Comparison of ENCODE assay signal across 1 fruit fly cellular context in the genomic region with DNA sequence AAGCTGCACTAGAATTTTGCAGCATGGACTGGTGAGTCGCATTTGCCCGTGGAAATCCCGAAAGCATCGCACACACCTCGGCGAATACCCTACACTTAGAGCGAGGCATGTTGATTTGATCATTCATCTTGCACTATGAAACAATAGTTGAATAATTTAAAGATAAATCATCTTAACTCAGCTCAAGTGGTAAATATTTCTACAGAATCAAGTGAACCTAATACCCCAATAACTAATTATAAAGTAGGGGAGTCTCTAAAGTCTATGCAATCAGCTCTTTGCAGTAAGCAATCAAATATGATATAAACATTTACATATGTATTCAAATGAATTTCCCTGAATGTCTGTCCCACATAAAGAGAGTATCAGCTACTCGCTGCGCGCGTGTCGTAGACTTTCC.
TF ChIP-seq lines count a peak whose summit lies in the region.

No protein-coding gene starts in this region.

TF ChIP-seq in whole organism, embryonic, 481 proteins besides CTCF, POLR2A, EP300 and RAD21 (continued from another document and continues in another):
- TF ChIP-seq zen2 (GFP tag; IDR thresholded peaks at IDR 0.05; lab: Robert Waterston, UW; ENCODE audit: partially characterized antibody) (no peak), her (GFP tag; optimal IDR thresholded peaks at IDR 0.05; lab: Kevin White, UChicago) (no peak), CG3995 (GFP tag; optimal IDR thresholded peaks at IDR 0.05; lab: Kevin White, UChicago) (no peak), CG9932 (GFP tag; IDR thresholded peaks at IDR 0.05; lab: Robert Waterston, UW) (no peak), CG15479 (GFP tag; optimal IDR thresholded peaks at IDR 0.05; lab: Kevin White, UChicago) (no peak), CG10147 (GFP tag; optimal IDR thresholded peaks at IDR 0.05; lab: Kevin White, UChicago) (no peak), CG4328 (GFP tag; optimal IDR thresholded peaks at IDR 0.05; lab: Kevin White, UChicago) (no peak), lmd (GFP tag; IDR thresholded peaks at IDR 0.05; lab: Robert Waterston, UW) (peak; percentile 84), dmrt11E (tag; optimal IDR thresholded peaks at IDR 0.05; lab: Kevin White, UChicago) (no peak), p53 (GFP tag; optimal IDR thresholded peaks at IDR 0.05; lab: Kevin White, UChicago) (no peak), Sox102F (GFP tag; optimal IDR thresholded peaks at IDR 0.05; lab: Kevin White, UChicago) (peak; percentile 33), Chrac-16 (GFP tag; optimal IDR thresholded peaks at IDR 0.05; lab: Kevin White, UChicago) (no peak), cg (GFP tag; optimal IDR thresholded peaks at IDR 0.05; lab: Kevin White, UChicago) (no peak), ranshi (GFP tag; IDR thresholded peaks at IDR 0.05; lab: Robert Waterston, UW) (no peak), CG2199 (GFP tag; IDR thresholded peaks at IDR 0.05; lab: Robert Waterston, UW) (no peak), crol (GFP tag; IDR thresholded peaks at IDR 0.05; lab: Robert Waterston, UW) (no peak), B-H1 (GFP tag; IDR thresholded peaks at IDR 0.05; lab: Robert Waterston, UW) (no peak), onecut (GFP tag; IDR thresholded peaks at IDR 0.05; lab: Robert Waterston, UW) (peak; percentile 86), CG5245 (GFP tag; optimal IDR thresholded peaks at IDR 0.05; lab: Kevin White, UChicago) (no peak), crp (GFP tag; optimal IDR thresholded peaks at IDR 0.05; lab: Kevin White, UChicago) (no peak), bcd (GFP tag; optimal IDR thresholded peaks at IDR 0.05; lab: Kevin White, UChicago) (no peak), sim (GFP tag; IDR thresholded peaks at IDR 0.05; lab: Robert Waterston, UW) (no peak), HLH4C (GFP tag; IDR thresholded peaks at IDR 0.05; lab: Robert Waterston, UW; ENCODE audit: partially characterized antibody) (no peak), slp2 (GFP tag; optimal IDR thresholded peaks at IDR 0.05; lab: Kevin White, UChicago) (peak; percentile 82), bab2 (GFP tag; optimal IDR thresholded peaks at IDR 0.05; lab: Kevin White, UChicago) (peak; percentile 86), vfl (GFP tag; optimal IDR thresholded peaks at IDR 0.05; lab: Kevin White, UChicago) (no peak), klu (GFP tag; IDR thresholded peaks at IDR 0.05; lab: Robert Waterston, UW) (no peak), psq (GFP tag; optimal IDR thresholded peaks at IDR 0.05; lab: Kevin White, UChicago) (no peak), CG2712 (tag; optimal IDR thresholded peaks at IDR 0.05; lab: Kevin White, UChicago) (no peak), CG10654 (GFP tag; optimal IDR thresholded peaks at IDR 0.05; lab: Kevin White, UChicago) (no peak), CG6175 (GFP tag; IDR thresholded peaks at IDR 0.05; lab: Robert Waterston, UW) (no peak), D19A (tag; optimal IDR thresholded peaks at IDR 0.05; lab: Kevin White, UChicago) (peak; percentile 41), ato (GFP tag; IDR thresholded peaks at IDR 0.05; lab: Robert Waterston, UW; ENCODE audit: partially characterized antibody) (no peak), Poxn (GFP tag; IDR thresholded peaks at IDR 0.05; lab: Robert Waterston, UW) (no peak), CG18764 (GFP tag; optimal IDR thresholded peaks at IDR 0.05; lab: Kevin White, UChicago) (no peak), H2.0 (GFP tag; IDR thresholded peaks at IDR 0.05; lab: Robert Waterston, UW) (no peak), Ets97D (GFP tag; optimal IDR thresholded peaks at IDR 0.05; lab: Kevin White, UChicago) (peak; percentile 50), tll (GFP tag; optimal IDR thresholded peaks at IDR 0.05; lab: Kevin White, UChicago) (no peak), CG14710 (tag; optimal IDR thresholded peaks at IDR 0.05; lab: Kevin White, UChicago) (no peak), CoRest (tag; optimal IDR thresholded peaks at IDR 0.05; lab: Kevin White, UChicago) (no peak), CG12391 (tag; optimal IDR thresholded peaks at IDR 0.05; lab: Kevin White, UChicago) (no peak), Oli (tag; optimal IDR thresholded peaks at IDR 0.05; lab: Kevin White, UChicago) (no peak), pnt (GFP tag; optimal IDR thresholded peaks at IDR 0.05; lab: Kevin White, UChicago) (peak; percentile 84), pum (GFP tag; optimal IDR thresholded peaks at IDR 0.05; lab: Kevin White, UChicago) (peak; percentile 79), CG10274 (GFP tag; optimal IDR thresholded peaks at IDR 0.05; lab: Kevin White, UChicago) (peak; percentile 27), CG17361 (GFP tag; IDR thresholded peaks at IDR 0.05; lab: Robert Waterston, UW) (no peak), CG11398 (GFP tag; optimal IDR thresholded peaks at IDR 0.05; lab: Kevin White, UChicago) (no peak), az2 (GFP tag; optimal IDR thresholded peaks at IDR 0.05; lab: Kevin White, UChicago) (no peak), Ravus (GFP tag; IDR thresholded peaks at IDR 0.05; lab: Robert Waterston, UW) (no peak), chn (GFP tag; optimal IDR thresholded peaks at IDR 0.05; lab: Kevin White, UChicago) (no peak), ERR (GFP tag; optimal IDR thresholded peaks at IDR 0.05; lab: Kevin White, UChicago) (peak; percentile 56), E2f2 (GFP tag; IDR thresholded peaks at IDR 0.05; lab: Robert Waterston, UW) (no peak), CG7372 (GFP tag; IDR thresholded peaks at IDR 0.05; lab: Robert Waterston, UW) (no peak), sc (optimal IDR thresholded peaks at IDR 0.05; lab: Kevin White, UChicago) (no peak), sc (GFP tag; optimal IDR thresholded peaks at IDR 0.05; lab: Kevin White, UChicago) (no peak), Hr3 (GFP tag; optimal IDR thresholded peaks at IDR 0.05; lab: Kevin White, UChicago) (no peak), CG2120 (GFP tag; optimal IDR thresholded peaks at IDR 0.05; lab: Kevin White, UChicago) (no peak), nmo (GFP tag; optimal IDR thresholded peaks at IDR 0.05; lab: Kevin White, UChicago) (peak; percentile 93), prd (optimal IDR thresholded peaks at IDR 0.05; lab: Kevin White, UChicago) (no peak), prd (GFP tag; IDR thresholded peaks at IDR 0.05; lab: Robert Waterston, UW) (peak; percentile 67; the same call in 2 of the 3 replicates), cwo (GFP tag; optimal IDR thresholded peaks at IDR 0.05; lab: Kevin White, UChicago) (no peak), CG3838 (GFP tag; optimal IDR thresholded peaks at IDR 0.05; lab: Kevin White, UChicago) (no peak), NC2α (GFP tag; optimal IDR thresholded peaks at IDR 0.05; lab: Kevin White, UChicago) (no peak), gsb-n (tag; optimal IDR thresholded peaks at IDR 0.05; lab: Kevin White, UChicago) (no peak), Spps (tag; optimal IDR thresholded peaks at IDR 0.05; lab: Kevin White, UChicago) (no peak), kah (GFP tag; optimal IDR thresholded peaks at IDR 0.05; lab: Kevin White, UChicago) (no peak), rib (GFP tag; IDR thresholded peaks at IDR 0.05; lab: Robert Waterston, UW) (no peak), Sox100B (GFP tag; optimal IDR thresholded peaks at IDR 0.05; lab: Kevin White, UChicago) (peak; percentile 17), Trl (optimal IDR thresholded peaks at IDR 0.05; lab: Kevin White, UChicago) (no peak), Trl (GFP tag; optimal IDR thresholded peaks at IDR 0.05; lab: Kevin White, UChicago) (peak; percentile 81), luna (GFP tag; optimal IDR thresholded peaks at IDR 0.05; lab: Kevin White, UChicago) (no peak), CG12659 (GFP tag; optimal IDR thresholded peaks at IDR 0.05; lab: Kevin White, UChicago) (no peak), nerfin-1 (tag; optimal IDR thresholded peaks at IDR 0.05; lab: Kevin White, UChicago) (no peak), kay (GFP tag; optimal IDR thresholded peaks at IDR 0.05; lab: Kevin White, UChicago) (peak; percentile 43), gsb (GFP tag; IDR thresholded peaks at IDR 0.05; lab: Robert Waterston, UW) (no peak), CG4424 (GFP tag; optimal IDR thresholded peaks at IDR 0.05; lab: Kevin White, UChicago) (no peak), croc (GFP tag; conservative IDR thresholded peaks at IDR 0.05; lab: Robert Waterston, UW) (no peak; the same call in 2 of the 3 replicates), CG33557 (GFP tag; optimal IDR thresholded peaks at IDR 0.05; lab: Kevin White, UChicago) (no peak), caup (GFP tag; optimal IDR thresholded peaks at IDR 0.05; lab: Kevin White, UChicago; ENCODE audit: severe bottlenecking) (no peak), CG5180 (GFP tag; optimal IDR thresholded peaks at IDR 0.05; lab: Kevin White, UChicago) (no peak), ssp (GFP tag; IDR thresholded peaks at IDR 0.05; lab: Robert Waterston, UW) (no peak), scrt (GFP tag; optimal IDR thresholded peaks at IDR 0.05; lab: Kevin White, UChicago) (no peak), PHDP (tag; optimal IDR thresholded peaks at IDR 0.05; lab: Kevin White, UChicago) (no peak), CG31365 (tag; optimal IDR thresholded peaks at IDR 0.05; lab: Kevin White, UChicago) (no peak), CG33213 (GFP tag; optimal IDR thresholded peaks at IDR 0.05; lab: Kevin White, UChicago) (peak; percentile 2), Taf1 (GFP tag; IDR thresholded peaks at IDR 0.05; lab: Robert Waterston, UW) (no peak), CG16863 (GFP tag; optimal IDR thresholded peaks at IDR 0.05; lab: Kevin White, UChicago) (no peak), Ada2b (GFP tag; IDR thresholded peaks at IDR 0.05; lab: Robert Waterston, UW) (no peak), wek (GFP tag; optimal IDR thresholded peaks at IDR 0.05; lab: Kevin White, UChicago) (no peak), CG10462 (GFP tag; optimal IDR thresholded peaks at IDR 0.05; lab: Kevin White, UChicago) (no peak), lov (optimal IDR thresholded peaks at IDR 0.05; lab: Kevin White, UChicago) (no peak), lov (GFP tag; IDR thresholded peaks at IDR 0.05; lab: Robert Waterston, UW) (no peak), ac (GFP tag; optimal IDR thresholded peaks at IDR 0.05; lab: Kevin White, UChicago) (no peak), HLH54F (GFP tag; optimal IDR thresholded peaks at IDR 0.05; lab: Kevin White, UChicago) (no peak), bigmax (GFP tag; optimal IDR thresholded peaks at IDR 0.05; lab: Kevin White, UChicago) (no peak), Ssrp (tag; optimal IDR thresholded peaks at IDR 0.05; lab: Kevin White, UChicago) (no peak), CG8478 (optimal IDR thresholded peaks at IDR 0.05; lab: Kevin White, UChicago) (no peak), shn (GFP tag; optimal IDR thresholded peaks at IDR 0.05; lab: Kevin White, UChicago) (no peak), Oaz (GFP tag; IDR thresholded peaks at IDR 0.05; lab: Robert Waterston, UW) (no peak), CG7839 (tag; optimal IDR thresholded peaks at IDR 0.05; lab: Kevin White, UChicago) (peak; percentile 80), dimm (GFP tag; IDR thresholded peaks at IDR 0.05; lab: Robert Waterston, UW) (peak; percentile 75), gcm2 (GFP tag; optimal IDR thresholded peaks at IDR 0.05; lab: Kevin White, UChicago) (no peak), NfI (GFP tag; optimal IDR thresholded peaks at IDR 0.05; lab: Kevin White, UChicago) (no peak), kni (GFP tag; optimal IDR thresholded peaks at IDR 0.05; lab: Kevin White, UChicago) (no peak), ap (GFP tag; IDR thresholded peaks at IDR 0.05; lab: Robert Waterston, UW) (peak; percentile 77), Gsc (GFP tag; IDR thresholded peaks at IDR 0.05; lab: Robert Waterston, UW) (0 out of 2 replicates have a peak, but pooled peaks have one; percentile 33), CG13894 (tag; optimal IDR thresholded peaks at IDR 0.05; lab: Kevin White, UChicago) (no peak), CG7745 (tag; optimal IDR thresholded peaks at IDR 0.05; lab: Kevin White, UChicago) (no peak), CG32767 (GFP tag; IDR thresholded peaks at IDR 0.05; lab: Robert Waterston, UW) (no peak), CG6854 (GFP tag; optimal IDR thresholded peaks at IDR 0.05; lab: Kevin White, UChicago) (no peak), CG6254 (GFP tag; optimal IDR thresholded peaks at IDR 0.05; lab: Kevin White, UChicago) (no peak), amos (GFP tag; IDR thresholded peaks at IDR 0.05; lab: Robert Waterston, UW; ENCODE audit: partially characterized antibody) (no peak), CG12104 (GFP tag; optimal IDR thresholded peaks at IDR 0.05; lab: Kevin White, UChicago) (no peak), CG11696 (GFP tag; IDR thresholded peaks at IDR 0.05; lab: Robert Waterston, UW) (no peak), Neu2 (GFP tag; optimal IDR thresholded peaks at IDR 0.05; lab: Kevin White, UChicago; ENCODE audit: borderline replicate concordance) (no peak), dmrt99B (tag; optimal IDR thresholded peaks at IDR 0.05; lab: Kevin White, UChicago) (peak; percentile 75), CG12744 (GFP tag; optimal IDR thresholded peaks at IDR 0.05; lab: Kevin White, UChicago) (no peak), sima (GFP tag; optimal IDR thresholded peaks at IDR 0.05; lab: Kevin White, UChicago) (peak; percentile 29), tap (tag; optimal IDR thresholded peaks at IDR 0.05; lab: Kevin White, UChicago) (no peak), CG16779 (GFP tag; IDR thresholded peaks at IDR 0.05; lab: Robert Waterston, UW) (no peak), H15 (GFP tag; IDR thresholded peaks at IDR 0.05; lab: Robert Waterston, UW) (peak; percentile 79), Lpt (GFP tag; optimal IDR thresholded peaks at IDR 0.05; lab: Kevin White, UChicago) (no peak), Dref (GFP tag; IDR thresholded peaks at IDR 0.05; lab: Robert Waterston, UW) (no peak), CG10979 (tag; optimal IDR thresholded peaks at IDR 0.05; lab: Kevin White, UChicago) (peak; percentile 4), Aef1 (GFP tag; IDR thresholded peaks at IDR 0.05; lab: Robert Waterston, UW) (no peak), CG14667 (GFP tag; IDR thresholded peaks at IDR 0.05; lab: Robert Waterston, UW) (peak; percentile 69), CG14441 (GFP tag; IDR thresholded peaks at IDR 0.05; lab: Robert Waterston, UW) (peak; percentile 64), ewg (GFP tag; optimal IDR thresholded peaks at IDR 0.05; lab: Kevin White, UChicago) (no peak), CG10366 (GFP tag; IDR thresholded peaks at IDR 0.05; lab: Robert Waterston, UW) (peak; percentile 42; the same call in 1 of the 2 replicates), Drgx (GFP tag; IDR thresholded peaks at IDR 0.05; lab: Robert Waterston, UW) (peak; percentile 67), sisA (GFP tag; IDR thresholded peaks at IDR 0.05; lab: Robert Waterston, UW) (no peak), CG2875 (GFP tag; optimal IDR thresholded peaks at IDR 0.05; lab: Kevin White, UChicago) (no peak), CG11504 (tag; optimal IDR thresholded peaks at IDR 0.05; lab: Kevin White, UChicago) (peak; percentile 94), CG18262 (tag; optimal IDR thresholded peaks at IDR 0.05; lab: Kevin White, UChicago) (no peak), sr (GFP tag; IDR thresholded peaks at IDR 0.05; lab: Robert Waterston, UW) (no peak)
